Fruit fly (Drosophila melanogaster) whole organism, adult: Measurements from ENCODE around the gene SkpC.

Experiments
- CG11617 ChIP-seq: fragments of 200-800 bp; sonication (Bioruptor generic); optimal IDR thresholded peaks from 2 replicates; lab custom pipeline; 2017; ENCODE audit warnings: mild to moderate bottlenecking, missing biosample characterization, missing genetic modification reagents, missing genetic modification characterization
- toe ChIP-seq: fragments of 200-800 bp; sonication (Bioruptor generic); optimal IDR thresholded peaks from 2 replicates; lab custom pipeline; 2016; ENCODE audit warnings: missing biosample characterization, missing genetic modification characterization

DNA sequence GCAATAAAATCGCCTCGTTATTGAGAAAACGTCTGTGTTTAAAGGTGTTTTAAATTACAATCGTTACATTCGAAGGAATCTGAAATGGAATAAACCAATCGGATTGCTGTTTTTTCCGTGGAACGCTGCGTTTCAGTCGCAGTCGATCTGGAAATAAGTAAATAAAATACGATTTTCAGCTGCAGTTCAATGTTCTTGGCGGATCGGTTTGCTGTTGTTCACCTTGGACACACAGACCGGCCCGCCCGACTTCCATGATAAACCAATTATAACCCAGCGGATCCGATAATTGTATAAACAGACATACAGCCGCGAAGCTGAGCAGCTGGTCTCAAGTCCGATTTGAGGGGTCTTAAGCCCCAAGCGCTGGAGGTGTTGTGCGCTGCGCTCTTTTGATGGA, 24.5 kb downstream of the SkpC start:
- no peak for TF ChIP-seq toe (GFP tag; lab: Kevin White, UChicago)
- TF ChIP-seq CG11617 (GFP tag; lab: Kevin White, UChicago): no peak
